Worm (Caenorhabditis elegans): Measurements from ENCODE around the gene F59B10.5.

The F59B10.5 gene

ce11 chrII:10548778-10549671 is 25.5 kb upstream of the F59B10.5 start (continued):
- TF ChIP-seq fkh-6 (tag; optimal IDR thresholded peaks at IDR 0.05): no peak
- TF ChIP-seq npax-4 (tag; optimal IDR thresholded peaks at IDR 0.05): no peak
- TF ChIP-seq odd-2 (tag; optimal IDR thresholded peaks at IDR 0.05): no peak
- no peak for TF ChIP-seq elt-4 (tag; optimal IDR thresholded peaks at IDR 0.05)
- peak; percentile 5 for TF ChIP-seq ztf-16 (tag; optimal IDR thresholded peaks at IDR 0.05)
- peak; percentile 37 for TF ChIP-seq dve-1 (tag; optimal IDR thresholded peaks at IDR 0.05)
- no peak for TF ChIP-seq sox-4 (tag; optimal IDR thresholded peaks at IDR 0.05)
- peak; percentile 38; the same call in 1 of the 2 replicates for TF ChIP-seq unc-3 (GFP tag; conservative IDR thresholded peaks at IDR 0.05)
- no peak for TF ChIP-seq unc-3 (tag; optimal IDR thresholded peaks at IDR 0.05)
- no peak for TF ChIP-seq ceh-48 (tag; optimal IDR thresholded peaks at IDR 0.05)
- TF ChIP-seq ref-2 (tag; optimal IDR thresholded peaks at IDR 0.05): peak; percentile 90
- TF ChIP-seq T23F11.4 (GFP tag; optimal IDR thresholded peaks at IDR 0.05): peak; percentile 30
- TF ChIP-seq hlh-8 (tag; optimal IDR thresholded peaks at IDR 0.05): no peak
- TF ChIP-seq pat-9 (tag; optimal IDR thresholded peaks at IDR 0.05): no peak
- TF ChIP-seq rnt-1 (tag; optimal IDR thresholded peaks at IDR 0.05): peak; percentile 67
- TF ChIP-seq hlh-30 (tag; optimal IDR thresholded peaks at IDR 0.05; ENCODE audit: insufficient read depth): peak; percentile 96
- TF ChIP-seq ceh-45 (GFP tag; IDR thresholded peaks at IDR 0.05): no peak
- TF ChIP-seq eyg-1 (tag; optimal IDR thresholded peaks at IDR 0.05): no peak
- TF ChIP-seq unc-42 (tag; optimal IDR thresholded peaks at IDR 0.05): peak; percentile 70
- peak; percentile 62 for TF ChIP-seq tbx-2 (tag; optimal IDR thresholded peaks at IDR 0.05)
- no peak for TF ChIP-seq hlh-6 (tag; optimal IDR thresholded peaks at IDR 0.05)
- no peak for TF ChIP-seq dmd-4 (tag; optimal IDR thresholded peaks at IDR 0.05; ENCODE audit: borderline replicate concordance)
- peak; percentile 53 for TF ChIP-seq mec-3 (tag; optimal IDR thresholded peaks at IDR 0.05; ENCODE audit: borderline replicate concordance)
- TF ChIP-seq elt-2 (tag; optimal IDR thresholded peaks at IDR 0.05): no peak
- TF ChIP-seq hlh-13 (GFP tag; optimal IDR thresholded peaks at IDR 0.05): no peak
- TF ChIP-seq gmeb-2 (tag; optimal IDR thresholded peaks at IDR 0.05): peak; percentile 2
- TF ChIP-seq lin-11 (tag; optimal IDR thresholded peaks at IDR 0.05): no peak
- TF ChIP-seq ceh-9 (tag; optimal IDR thresholded peaks at IDR 0.05): no peak
- TF ChIP-seq fax-1 (tag; optimal IDR thresholded peaks at IDR 0.05): no peak
- peak; percentile 11 for TF ChIP-seq pha-4 (tag; optimal IDR thresholded peaks at IDR 0.05)
- TF ChIP-seq ceh-2 (tag; optimal IDR thresholded peaks at IDR 0.05): no peak
- no peak for TF ChIP-seq ahr-1 (tag; optimal IDR thresholded peaks at IDR 0.05)
- TF ChIP-seq che-1 (tag; optimal IDR thresholded peaks at IDR 0.05): no peak
- peak; percentile 88 for TF ChIP-seq ceh-18 (tag; optimal IDR thresholded peaks at IDR 0.05)
- TF ChIP-seq K09A11.1 (tag; optimal IDR thresholded peaks at IDR 0.05; ENCODE audit: insufficient read depth): peak; percentile 15
- TF ChIP-seq pax-1 (tag; optimal IDR thresholded peaks at IDR 0.05): peak; percentile 42
- no peak for TF ChIP-seq sox-2 (GFP tag; IDR thresholded peaks at IDR 0.05)
- peak; percentile 92 for TF ChIP-seq ceh-34 (tag; optimal IDR thresholded peaks at IDR 0.05)
- no peak for TF ChIP-seq tbx-7 (tag; optimal IDR thresholded peaks at IDR 0.05)
- TF ChIP-seq C08G9.2 (tag; optimal IDR thresholded peaks at IDR 0.05): peak; percentile 6
- peak; percentile 25 for TF ChIP-seq syd-9 (tag; optimal IDR thresholded peaks at IDR 0.05)
- peak; percentile 31 for TF ChIP-seq F13H6.1 (tag; optimal IDR thresholded peaks at IDR 0.05)
- TF ChIP-seq K02D7.2 (tag; optimal IDR thresholded peaks at IDR 0.05): no peak
- TF ChIP-seq fkh-10 (GFP tag; optimal IDR thresholded peaks at IDR 0.05): no peak
- peak; percentile 88 for TF ChIP-seq ama-1 (optimal IDR thresholded peaks at IDR 0.05)
- TF ChIP-seq ceh-24 (tag; optimal IDR thresholded peaks at IDR 0.05): no peak
- TF ChIP-seq ceh-30 (tag; optimal IDR thresholded peaks at IDR 0.05): no peak
- TF ChIP-seq hlh-15 (tag; optimal IDR thresholded peaks at IDR 0.05): no peak
